Fruit fly (Drosophila melanogaster) whole organism, pupa: Measurements from ENCODE around the gene chinmo.
A peak's percentile ranks its signal among the peaks of the same experiment; 100 is the strongest.

Source experiments
- CG10348 ChIP-seq: fragments of 200-800 bp; sonication (Bioruptor generic); IDR thresholded peaks from 2 replicates; pipeline ENCODE4 v1.3.6; 2022; ENCODE audit warnings: missing biosample characterization, missing genetic modification characterization
- CG12605 ChIP-seq: fragments of 200-800 bp; sonication (Bioruptor generic); IDR thresholded peaks from 2 replicates; pipeline ENCODE4 v1.3.6; 2022; ENCODE audit warnings: missing biosample characterization, missing genetic modification characterization
- CG13204 ChIP-seq: fragments of 200-800 bp; sonication (Bioruptor generic); optimal IDR thresholded peaks from 2 replicates; lab custom pipeline; 2018; ENCODE audit warnings: missing biosample characterization, mild to moderate bottlenecking, missing genetic modification characterization, moderate library complexity
- CG14655 ChIP-seq: fragments of 200-800 bp; sonication (Bioruptor generic); optimal IDR thresholded peaks from 3 replicates; lab custom pipeline; 2017; ENCODE audit warnings: mild to moderate bottlenecking, missing biosample characterization, missing genetic modification reagents, missing genetic modification characterization
- CG15710 ChIP-seq: fragments of 200-800 bp; sonication (Bioruptor generic); optimal IDR thresholded peaks from 2 replicates; lab custom pipeline; 2018; ENCODE audit warnings: missing biosample characterization, mild to moderate bottlenecking, missing genetic modification characterization, moderate library complexity
- CG17806 ChIP-seq: fragments of 200-800 bp; sonication (Bioruptor generic); optimal IDR thresholded peaks from 2 replicates; lab custom pipeline; 2018; ENCODE audit warnings: missing biosample characterization, mild to moderate bottlenecking, missing genetic modification characterization, moderate library complexity
- CG32121 ChIP-seq: fragments of 200-800 bp; sonication (Bioruptor generic); IDR thresholded peaks from 2 replicates; pipeline ENCODE4 v1.3.6; 2022; ENCODE audit warnings: missing biosample characterization, missing genetic modification characterization
- CG34367 ChIP-seq: fragments of 200-800 bp; sonication (Bioruptor generic); optimal IDR thresholded peaks from 2 replicates; lab custom pipeline; 2018; ENCODE audit warnings: missing biosample characterization, mild to moderate bottlenecking, missing genetic modification characterization
- CG4496 ChIP-seq: fragments of 200-800 bp; sonication (Bioruptor generic); IDR thresholded peaks from 3 replicates; pipeline ENCODE4 v1.3.6; 2022; ENCODE audit warnings: missing biosample characterization, missing genetic modification characterization
- CG8159 ChIP-seq: fragments of 200-800 bp; sonication (Bioruptor generic); optimal IDR thresholded peaks from 3 replicates; lab custom pipeline; 2018; ENCODE audit warnings: missing biosample characterization, mild to moderate bottlenecking, missing genetic modification characterization, moderate library complexity
- CG8301 ChIP-seq: fragments of 200-800 bp; sonication (Bioruptor generic); optimal IDR thresholded peaks from 2 replicates; lab custom pipeline; 2018; ENCODE audit warnings: missing biosample characterization, mild to moderate bottlenecking, missing genetic modification characterization
- CG9948 ChIP-seq: fragments of 200-800 bp; sonication (Bioruptor generic); optimal IDR thresholded peaks from 2 replicates; lab custom pipeline; 2018; ENCODE audit warnings: missing biosample characterization, mild to moderate bottlenecking, missing genetic modification characterization, moderate library complexity
- D1 ChIP-seq: fragments of 200-800 bp; sonication (Bioruptor generic); optimal IDR thresholded peaks from 2 replicates; lab custom pipeline; 2018; ENCODE audit warnings: missing biosample characterization, mild to moderate bottlenecking, missing genetic modification characterization, moderate library complexity
- EcR ChIP-seq: fragments of 200-800 bp; sonication (Bioruptor generic); optimal IDR thresholded peaks from 3 replicates; lab custom pipeline; 2019; ENCODE audit warnings: missing biosample characterization, missing genetic modification characterization, mild to moderate bottlenecking, moderate library complexity, missing genetic modification reagents
- Ets98B ChIP-seq: fragments of 200-800 bp; sonication (Bioruptor generic); IDR thresholded peaks from 2 replicates; pipeline ENCODE4 v1.3.6; 2022; ENCODE audit warnings: missing biosample characterization, missing genetic modification characterization
- Pif1A ChIP-seq: fragments of 200-800 bp; sonication (Bioruptor generic); optimal IDR thresholded peaks from 3 replicates; lab custom pipeline; 2016; ENCODE audit warnings: missing biosample characterization, missing genetic modification characterization
- Pif1B ChIP-seq: fragments of 200-800 bp; sonication (Bioruptor generic); optimal IDR thresholded peaks from 3 replicates; lab custom pipeline; 2016; ENCODE audit warnings: missing biosample characterization, missing genetic modification characterization
- Snoo ChIP-seq: fragments of 200-800 bp; sonication (Bioruptor generic); optimal IDR thresholded peaks from 3 replicates; lab custom pipeline; 2017; ENCODE audit warnings: missing biosample characterization, mild to moderate bottlenecking, missing genetic modification characterization, inconsistent platforms
- fd96Ca ChIP-seq: fragments of 200-800 bp; sonication (Bioruptor generic); IDR thresholded peaks from 3 replicates; pipeline ENCODE4 v1.3.6; 2022; ENCODE audit warnings: missing biosample characterization, missing genetic modification characterization
- gl ChIP-seq: fragments of 200-800 bp; sonication (Bioruptor generic); optimal IDR thresholded peaks from 2 replicates; lab custom pipeline; 2018; ENCODE audit warnings: missing biosample characterization, mild to moderate bottlenecking, missing genetic modification characterization
- rn ChIP-seq: fragments of 200-800 bp; sonication (Bioruptor generic); IDR thresholded peaks from 2 replicates; pipeline ENCODE4 v1.3.6; 2022; ENCODE audit warnings: missing biosample characterization, missing genetic modification characterization

The chinmo gene

dm6 chr2L:1654217-1654616 is 3.2 kb downstream of the chinmo start:
- TF ChIP-seq CG17806 (tag; lab: Kevin White, UChicago) = no peak
- TF ChIP-seq gl (tag; lab: Kevin White, UChicago) = no peak
- no peak for TF ChIP-seq CG10348 (GFP tag; lab: Robert Waterston, UW)
- TF ChIP-seq CG15710 = no peak
- no peak for TF ChIP-seq CG13204 (GFP tag; lab: Kevin White, UChicago)
- no peak for TF ChIP-seq CG4496 (GFP tag; lab: Robert Waterston, UW)
- no peak for TF ChIP-seq rn (GFP tag; lab: Robert Waterston, UW)
- TF ChIP-seq CG9948 (tag; lab: Kevin White, UChicago) = no peak
- no peak for TF ChIP-seq CG34367
- TF ChIP-seq CG8159 (tag; lab: Kevin White, UChicago) = no peak
- no peak for TF ChIP-seq CG8301 (tag; lab: Kevin White, UChicago)

DNA sequence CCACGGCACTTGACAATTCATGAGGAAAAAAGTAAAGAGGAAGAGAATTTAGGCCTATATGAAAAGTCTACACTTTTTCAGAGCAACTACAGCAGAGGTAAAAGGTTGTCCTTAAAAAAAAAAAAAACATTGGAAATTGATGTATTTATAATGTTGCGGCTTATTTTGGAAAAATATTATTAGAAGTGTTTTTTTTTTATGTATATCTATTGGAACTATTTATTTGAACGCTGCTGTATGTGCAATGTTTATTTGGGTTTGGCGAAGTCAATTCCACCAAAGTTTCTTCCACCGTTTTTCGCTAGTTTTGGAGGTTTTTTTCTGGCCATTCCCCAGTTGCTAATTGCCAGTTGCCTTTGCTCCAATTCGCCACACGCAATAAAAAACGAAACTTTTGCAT is 4.8 kb downstream of the chinmo start:
- TF ChIP-seq CG8159 (tag; lab: Kevin White, UChicago) = no peak
- no peak for TF ChIP-seq CG13204 (GFP tag; lab: Kevin White, UChicago)
- TF ChIP-seq CG15710 = no peak
- TF ChIP-seq CG14655 (GFP tag; lab: Kevin White, UChicago) = no peak

- no peak for TF ChIP-seq rn (GFP tag; lab: Robert Waterston, UW)
- no peak for TF ChIP-seq CG8159 (tag; lab: Kevin White, UChicago)
- no peak for TF ChIP-seq CG10348 (GFP tag; lab: Robert Waterston, UW)
- TF ChIP-seq CG8301 (tag; lab: Kevin White, UChicago) = no peak
- TF ChIP-seq Pif1B (GFP tag; lab: Kevin White, UChicago) = no peak
- no peak; the same call in 2 of the 3 replicates for TF ChIP-seq fd96Ca (GFP tag; lab: Robert Waterston, UW)
- TF ChIP-seq Pif1A (GFP tag; lab: Kevin White, UChicago) = no peak
- TF ChIP-seq D1 (tag; lab: Kevin White, UChicago) = no peak
- TF ChIP-seq gl (tag; lab: Kevin White, UChicago) = no peak
- no peak for TF ChIP-seq CG9948 (tag; lab: Kevin White, UChicago)
- 0 out of 2 replicates have a peak, but pooled peaks have one; percentile 9 for TF ChIP-seq CG12605 (GFP tag; lab: Robert Waterston, UW)
- TF ChIP-seq CG32121 (GFP tag; lab: Robert Waterston, UW) = peak; percentile 71; the same call in 1 of the 2 replicates
- peak; percentile 35; the same call in 1 of the 2 replicates for TF ChIP-seq Ets98B (GFP tag; lab: Robert Waterston, UW)
- TF ChIP-seq CG34367 = no peak
- no peak for TF ChIP-seq CG15710
- no peak for TF ChIP-seq CG17806 (tag; lab: Kevin White, UChicago)
- TF ChIP-seq CG13204 (GFP tag; lab: Kevin White, UChicago) = no peak
- no peak for TF ChIP-seq Snoo (tag; lab: Kevin White, UChicago)
- no peak for TF ChIP-seq CG14655 (GFP tag; lab: Kevin White, UChicago)
- peak; percentile 65; the same call in 2 of the 3 replicates for TF ChIP-seq CG4496 (GFP tag; lab: Robert Waterston, UW)
- TF ChIP-seq EcR (GFP tag; lab: Kevin White, UChicago) = no peak
Observed at dm6 chr2L:1656835-1657541, 5.9 kb downstream of the chinmo start.

dm6 chr2L:1658124-1658523 is 7.1 kb downstream of the chinmo start:
- no peak for TF ChIP-seq CG32121 (GFP tag; lab: Robert Waterston, UW)

DNA sequence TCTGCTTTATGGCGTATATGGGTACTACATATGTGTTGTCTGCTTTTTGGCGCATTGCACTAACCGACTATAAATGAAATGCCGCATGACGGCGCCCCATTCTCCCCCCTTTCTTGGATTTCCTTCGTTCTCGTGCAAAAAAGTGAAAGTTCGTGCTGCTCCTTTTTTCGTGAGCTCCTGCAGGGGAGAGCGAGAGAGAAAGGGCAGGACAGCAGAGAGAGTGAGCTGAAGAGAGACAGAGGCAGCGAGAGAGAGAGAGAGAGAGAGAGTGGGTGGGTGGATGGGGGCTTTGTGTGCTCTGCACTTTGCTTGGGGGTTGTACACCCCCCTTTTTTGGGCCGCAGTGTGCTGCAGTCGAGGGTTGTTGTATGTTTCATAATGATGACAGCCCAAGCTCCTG is 12.0 kb downstream of the chinmo start:
- TF ChIP-seq CG12605 (GFP tag; lab: Robert Waterston, UW) (no peak), CG15710 (no peak), D1 (tag; lab: Kevin White, UChicago) (no peak), EcR (GFP tag; lab: Kevin White, UChicago) (no peak), CG14655 (GFP tag; lab: Kevin White, UChicago) (no peak), CG13204 (GFP tag; lab: Kevin White, UChicago) (no peak), Pif1A (GFP tag; lab: Kevin White, UChicago) (no peak), rn (GFP tag; lab: Robert Waterston, UW) (no peak), CG34367 (no peak), CG17806 (tag; lab: Kevin White, UChicago) (no peak), Ets98B (GFP tag; lab: Robert Waterston, UW) (no peak), Pif1B (GFP tag; lab: Kevin White, UChicago) (no peak), CG8301 (tag; lab: Kevin White, UChicago) (no peak), gl (tag; lab: Kevin White, UChicago) (no peak), Snoo (tag; lab: Kevin White, UChicago) (no peak), CG4496 (GFP tag; lab: Robert Waterston, UW) (no peak), CG8159 (tag; lab: Kevin White, UChicago) (no peak), CG32121 (GFP tag; lab: Robert Waterston, UW) (no peak), CG9948 (tag; lab: Kevin White, UChicago) (no peak), CG10348 (GFP tag; lab: Robert Waterston, UW) (no peak)

DNA sequence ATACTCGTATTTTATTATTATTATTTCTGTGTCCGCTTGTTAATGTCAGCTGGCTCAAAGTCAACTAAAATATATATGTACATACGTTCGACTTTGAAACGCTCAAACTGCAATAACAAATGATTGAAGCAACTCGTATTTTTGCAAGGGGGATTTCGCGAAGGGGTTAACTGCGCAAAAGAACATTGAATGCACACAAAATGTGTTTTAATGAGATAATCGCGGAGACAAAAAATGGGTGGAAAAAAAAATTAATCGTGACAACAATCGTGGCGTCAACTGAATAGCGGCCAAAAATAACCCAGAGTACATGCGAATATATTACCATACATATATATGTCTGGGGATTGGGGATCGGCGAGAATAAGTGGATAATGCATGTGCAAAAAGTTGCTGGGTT is 14.8 kb downstream of the chinmo start:
- TF ChIP-seq CG4496 (GFP tag; lab: Robert Waterston, UW) = no peak
- no peak for TF ChIP-seq CG8159 (tag; lab: Kevin White, UChicago)
- TF ChIP-seq CG9948 (tag; lab: Kevin White, UChicago) = no peak
- TF ChIP-seq CG8301 (tag; lab: Kevin White, UChicago) = no peak
- TF ChIP-seq CG15710 = no peak
- TF ChIP-seq fd96Ca (GFP tag; lab: Robert Waterston, UW) = no peak
- TF ChIP-seq, all 21 proteins: peak for 0
